Worm (Caenorhabditis elegans) whole organism, mixed stage, embryonic: ENCODE results near the gene lin-22.

Experiments used
- M03D4.4 ChIP-seq: sonication (generic microtip); optimal IDR thresholded peaks from 2 replicates; lab custom pipeline; 2017; ENCODE audit warnings: mild to moderate bottlenecking, missing genetic modification characterization, missing compliant biosample characterization
- elt-1 ChIP-seq: sonication (generic microtip); optimal IDR thresholded peaks from 2 replicates; lab custom pipeline; 2017; ENCODE audit warnings: missing genetic modification characterization, mild to moderate bottlenecking, missing compliant biosample characterization, antibody characterized with exemption, moderate library complexity, borderline replicate concordance; ENCODE audit not compliant: insufficient read depth
- elt-3 ChIP-seq: fragments of 150-350 bp; optimal IDR thresholded peaks from 2 replicates; lab custom pipeline; 2014; ENCODE audit warnings: missing biosample characterization, missing genetic modification characterization
- nhr-28 ChIP-seq: fragments of 150-350 bp; optimal IDR thresholded peaks from 2 replicates; lab custom pipeline; 2014; ENCODE audit warnings: missing biosample characterization, missing genetic modification characterization
- snpc-4 ChIP-seq: fragments of 150-350 bp; optimal IDR thresholded peaks from 2 replicates; lab custom pipeline; 2014; ENCODE audit warnings: missing biosample characterization, missing genetic modification characterization
- sptf-1 ChIP-seq: sonication (generic microtip); optimal IDR thresholded peaks from 2 replicates; lab custom pipeline; 2017; ENCODE audit warnings: mild to moderate bottlenecking, missing genetic modification characterization, moderate library complexity, missing compliant biosample characterization
- unc-39 ChIP-seq: fragments of 150-350 bp; optimal IDR thresholded peaks from 2 replicates; lab custom pipeline; 2014; ENCODE audit warnings: missing biosample characterization, missing genetic modification characterization

- TF ChIP-seq M03D4.4 = no peak
- no peak for TF ChIP-seq elt-1
- TF ChIP-seq nhr-28 (tag; lab: Kevin White, UChicago) = no peak
- TF ChIP-seq snpc-4 (tag; lab: Kevin White, UChicago) = no peak
- no peak for TF ChIP-seq unc-39
- TF ChIP-seq elt-3 (tag; lab: Kevin White, UChicago) = no peak
- no peak for TF ChIP-seq sptf-1
Measured at ce11 chrIV:3028842-3029241, 9.3 kb downstream of the lin-22 start, which contains the start of gene ndnf-1.
